Worm (Caenorhabditis elegans) whole organism, midembryonic: Measurements from ENCODE around the gene set-5.

Source experiments
- T22C8.4 ChIP-seq: fragments of 200-800 bp; sonication (Bioruptor generic); IDR thresholded peaks from 2 replicates; pipeline ENCODE4 v1.3.6; 2022; ENCODE audit warnings: missing genetic modification characterization, missing compliant biosample characterization
- cog-1 ChIP-seq: sonication (generic microtip); optimal IDR thresholded peaks from 2 replicates; lab custom pipeline; 2016; ENCODE audit warnings: missing genetic modification characterization, missing compliant biosample characterization
- flt-1 ChIP-seq: fragments of 200-800 bp; sonication (Bioruptor generic); IDR thresholded peaks from 2 replicates; pipeline ENCODE4 v1.3.6; 2022; ENCODE audit warnings: missing genetic modification characterization, missing compliant biosample characterization
- klf-2 ChIP-seq: fragments of 200-800 bp; sonication (Bioruptor generic); conservative IDR thresholded peaks from 2 replicates; pipeline ENCODE4 v1.3.6; 2022; ENCODE audit warnings: missing genetic modification reagents, missing genetic modification characterization, missing compliant biosample characterization
- med-1 ChIP-seq: sonication (generic microtip); optimal IDR thresholded peaks from 2 replicates; lab custom pipeline; 2017; ENCODE audit warnings: missing genetic modification characterization, mild to moderate bottlenecking, missing compliant biosample characterization, antibody characterized with exemption, missing genetic modification reagents; ENCODE audit not compliant: insufficient read depth
- ref-1 ChIP-seq: fragments of 200-800 bp; sonication (Bioruptor generic); conservative IDR thresholded peaks from 2 replicates; pipeline ENCODE4 v1.3.6; 2022; ENCODE audit warnings: missing genetic modification reagents, missing genetic modification characterization, missing compliant biosample characterization
- tab-1 ChIP-seq: fragments of 200-800 bp; sonication (Bioruptor generic); IDR thresholded peaks from 2 replicates; pipeline ENCODE4 v1.3.6; 2022; ENCODE audit warnings: missing genetic modification characterization, missing compliant biosample characterization
- ztf-23 ChIP-seq: fragments of 200-800 bp; sonication (Bioruptor generic); IDR thresholded peaks from 2 replicates; pipeline ENCODE4 v1.3.6; 2022; ENCODE audit warnings: missing genetic modification reagents, missing genetic modification characterization, missing compliant biosample characterization
- ztf-29 ChIP-seq: fragments of 200-800 bp; sonication (Bioruptor generic); IDR thresholded peaks from 2 replicates; pipeline ENCODE4 v1.3.6; 2022; ENCODE audit warnings: missing genetic modification reagents, missing genetic modification characterization, missing compliant biosample characterization

Gene set-5

ce11 chrV:14698666-14699065 lies at the start of gene set-5:
Gene set-5, plus strand, starts transcription at chrV:14698966.
- no peak for TF ChIP-seq tab-1

ce11 chrV:14649929-14650328 lies 48.8 kb upstream of the set-5 start:
- TF ChIP-seq tab-1 (no peak), ztf-23 (GFP tag; lab: Robert Waterston, UW) (no peak), ztf-29 (GFP tag; lab: Robert Waterston, UW) (no peak), med-1 (no peak), T22C8.4 (GFP tag; lab: Robert Waterston, UW) (no peak), cog-1 (no peak)

DNA sequence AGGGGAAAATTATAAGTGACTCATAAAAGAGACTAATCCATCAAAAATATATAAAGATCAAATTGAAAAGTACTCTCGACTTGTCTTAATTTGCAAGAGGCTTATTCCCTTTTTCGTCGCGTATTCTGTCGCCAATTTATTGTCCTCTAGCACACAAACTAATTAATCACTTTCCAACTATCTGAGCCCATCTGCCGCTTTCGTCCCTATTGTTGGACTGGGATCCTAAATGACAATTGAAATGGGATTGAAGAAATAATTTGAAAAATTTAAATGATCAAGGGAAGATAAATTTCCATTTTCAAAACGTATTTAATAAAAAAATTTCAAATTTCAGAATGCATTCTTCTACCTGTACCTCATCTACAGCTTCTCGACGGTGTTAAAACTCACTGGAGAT lies 48.1 kb upstream of the set-5 start:
- no peak for TF ChIP-seq tab-1
- no peak for TF ChIP-seq T22C8.4 (GFP tag; lab: Robert Waterston, UW)
- TF ChIP-seq flt-1: no peak
- TF ChIP-seq ref-1: no peak
- no peak for TF ChIP-seq cog-1
- no peak for TF ChIP-seq ztf-29 (GFP tag; lab: Robert Waterston, UW)
- TF ChIP-seq med-1: no peak
- no peak for TF ChIP-seq ztf-23 (GFP tag; lab: Robert Waterston, UW)
- no peak for TF ChIP-seq klf-2

DNA sequence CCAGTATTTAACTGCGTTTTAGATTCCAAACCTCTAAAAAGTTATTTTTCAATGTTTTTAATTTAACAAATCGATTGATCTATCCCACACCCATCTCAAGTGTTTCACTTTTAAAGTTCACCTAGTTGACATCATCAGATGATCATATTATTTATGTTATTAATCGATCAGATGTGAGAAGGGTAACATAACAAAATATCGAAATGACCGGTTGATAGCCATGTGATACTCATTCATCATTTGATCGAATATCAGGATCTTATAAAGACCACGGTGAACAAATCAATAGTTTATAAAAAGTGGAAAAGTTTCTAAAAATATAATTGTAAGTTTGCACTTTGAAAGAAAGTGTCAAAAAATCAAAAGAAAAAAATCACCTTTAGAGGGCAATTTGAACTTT lies 43.1 kb upstream of the set-5 start:
- TF ChIP-seq ref-1 (no peak), klf-2 (no peak), tab-1 (no peak), med-1 (no peak), ztf-23 (GFP tag; lab: Robert Waterston, UW) (no peak), cog-1 (no peak), T22C8.4 (GFP tag; lab: Robert Waterston, UW) (no peak), flt-1 (no peak), ztf-29 (GFP tag; lab: Robert Waterston, UW) (no peak)

ce11 chrV:14656970-14657369 lies 41.8 kb upstream of the set-5 start:
- TF ChIP-seq cog-1 (no peak), flt-1 (no peak), T22C8.4 (GFP tag; lab: Robert Waterston, UW) (no peak), klf-2 (no peak), ztf-29 (GFP tag; lab: Robert Waterston, UW) (no peak), ref-1 (no peak), tab-1 (no peak), ztf-23 (GFP tag; lab: Robert Waterston, UW) (no peak), med-1 (no peak)

ce11 chrV:14658131-14658530 lies 40.6 kb upstream of the set-5 start, which contains the start of gene slc-25A29:
Gene slc-25A29, minus strand, starts transcription at chrV:14658175.
- no peak for TF ChIP-seq ztf-23 (GFP tag; lab: Robert Waterston, UW)
- TF ChIP-seq T22C8.4 (GFP tag; lab: Robert Waterston, UW): no peak
- TF ChIP-seq ref-1: no peak
- TF ChIP-seq med-1: no peak
- TF ChIP-seq tab-1: no peak
- no peak for TF ChIP-seq ztf-29 (GFP tag; lab: Robert Waterston, UW)
- no peak for TF ChIP-seq flt-1
- no peak for TF ChIP-seq klf-2
- no peak for TF ChIP-seq cog-1

- TF ChIP-seq tab-1: no peak
- TF ChIP-seq ztf-29 (GFP tag; lab: Robert Waterston, UW): no peak
- TF ChIP-seq ztf-23 (GFP tag; lab: Robert Waterston, UW): no peak
- no peak for TF ChIP-seq med-1
- TF ChIP-seq cog-1: no peak
- no peak for TF ChIP-seq klf-2
- TF ChIP-seq T22C8.4 (GFP tag; lab: Robert Waterston, UW): no peak
Observed at ce11 chrV:14659595-14659994, 39.2 kb upstream of the set-5 start.

ce11 chrV:14660608-14661355 lies 38.0 kb upstream of the set-5 start, which contains the start of gene srh-17:
Gene srh-17, plus strand, starts transcription at chrV:14661305.
- no peak for TF ChIP-seq ztf-23 (GFP tag; lab: Robert Waterston, UW)
- no peak for TF ChIP-seq med-1
- no peak for TF ChIP-seq ztf-29 (GFP tag; lab: Robert Waterston, UW)
- TF ChIP-seq T22C8.4 (GFP tag; lab: Robert Waterston, UW): no peak
- TF ChIP-seq klf-2: no peak
- no peak for TF ChIP-seq cog-1
- TF ChIP-seq tab-1: no peak
- no peak for TF ChIP-seq ref-1
- TF ChIP-seq flt-1: no peak

ce11 chrV:14663006-14663405 lies 35.8 kb upstream of the set-5 start, which contains the start of gene C47E8.9:
Gene C47E8.9, plus strand, starts transcription at chrV:14663306.
- TF ChIP-seq flt-1: no peak
- TF ChIP-seq T22C8.4 (GFP tag; lab: Robert Waterston, UW): no peak
- TF ChIP-seq tab-1: no peak
- TF ChIP-seq ztf-23 (GFP tag; lab: Robert Waterston, UW): no peak
- no peak for TF ChIP-seq cog-1
- TF ChIP-seq med-1: no peak
- no peak for TF ChIP-seq ztf-29 (GFP tag; lab: Robert Waterston, UW)
- no peak for TF ChIP-seq klf-2
- no peak for TF ChIP-seq ref-1

ce11 chrV:14665728-14666127 lies 33.0 kb upstream of the set-5 start, which contains the start of gene C47E8.1:
Gene C47E8.1, plus strand, starts transcription at chrV:14666028.
- TF ChIP-seq med-1 (no peak), klf-2 (no peak), flt-1 (no peak), ztf-23 (GFP tag; lab: Robert Waterston, UW) (no peak), ref-1 (no peak), cog-1 (no peak), T22C8.4 (GFP tag; lab: Robert Waterston, UW) (no peak), tab-1 (no peak), ztf-29 (GFP tag; lab: Robert Waterston, UW) (no peak)

DNA sequence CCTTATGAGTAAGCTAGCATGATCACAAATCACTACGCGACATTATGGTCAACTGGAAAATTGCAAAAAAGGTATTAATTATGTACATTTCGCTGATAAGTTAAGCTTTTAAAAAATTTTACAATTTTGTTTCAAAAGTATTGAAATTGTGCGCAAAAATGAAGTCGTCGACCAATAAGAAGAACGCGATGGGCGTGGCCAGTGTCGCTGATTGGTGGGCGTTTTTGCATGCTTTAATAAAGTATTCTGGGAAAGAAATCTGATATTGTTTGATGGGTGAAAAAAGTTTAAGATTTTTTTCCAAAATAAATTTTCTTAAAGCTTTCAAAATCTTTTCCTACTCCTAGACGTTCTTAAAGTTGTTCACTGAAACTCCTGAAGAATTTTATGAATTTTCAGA lies 20.5 kb upstream of the set-5 start:
- TF ChIP-seq ztf-29 (GFP tag; lab: Robert Waterston, UW) (no peak), klf-2 (no peak), ztf-23 (GFP tag; lab: Robert Waterston, UW) (no peak), tab-1 (no peak), ref-1 (no peak), med-1 (no peak), cog-1 (no peak)
